Fruit fly (Drosophila melanogaster): ENCODE results near the gene Obp69a.
A peak's percentile ranks its signal among the peaks of the same experiment; 100 is the strongest.

Obp69a gene

DNA sequence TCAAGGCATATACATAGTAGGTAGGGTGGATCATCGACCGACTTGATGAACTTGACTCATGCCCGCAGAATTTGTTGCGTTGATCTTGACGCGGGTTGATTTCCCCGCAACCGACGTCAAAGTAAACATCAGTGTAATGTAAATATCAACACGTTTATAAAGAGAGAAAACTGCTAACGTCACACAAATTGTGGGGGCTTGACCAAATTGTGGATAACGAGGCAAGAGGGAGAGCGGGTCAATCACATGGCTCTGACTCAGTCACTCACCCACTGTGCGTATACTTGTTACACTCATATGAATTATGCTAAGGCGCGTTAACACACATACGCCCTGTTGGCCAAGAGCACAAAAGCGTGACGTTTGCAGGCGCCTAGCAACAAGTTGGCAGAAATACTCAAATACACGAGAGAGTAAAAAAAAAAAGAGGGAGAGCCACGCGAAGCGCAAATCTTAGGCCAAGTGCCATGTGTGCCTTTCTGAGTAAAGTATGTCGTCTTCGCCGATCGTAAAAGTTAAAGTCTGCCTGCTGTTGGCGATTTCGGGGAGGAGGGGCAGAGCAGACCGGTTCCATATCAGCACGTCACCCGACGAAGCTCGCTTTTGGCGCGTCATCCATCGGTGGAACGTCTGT, 11.1 kb downstream of the Obp69a start (continued):
- TF ChIP-seq CG3847 (GFP tag; IDR thresholded peaks at IDR 0.05) = peak; percentile 73
- peak; percentile 81 for TF ChIP-seq crc (GFP tag; optimal IDR thresholded peaks at IDR 0.05)
- TF ChIP-seq ap (GFP tag; IDR thresholded peaks at IDR 0.05) = peak; percentile 84
- TF ChIP-seq ac (GFP tag; optimal IDR thresholded peaks at IDR 0.05) = no peak
- peak; percentile 89 for TF ChIP-seq fd64A (GFP tag; optimal IDR thresholded peaks at IDR 0.05)
- TF ChIP-seq BtbVII (GFP tag; optimal IDR thresholded peaks at IDR 0.05) = peak; percentile 96
- no peak for TF ChIP-seq fd96Cb (tag; optimal IDR thresholded peaks at IDR 0.05)
- TF ChIP-seq CG17385 (GFP tag; optimal IDR thresholded peaks at IDR 0.05) = peak; percentile 87
- TF ChIP-seq vnd (GFP tag; IDR thresholded peaks at IDR 0.05; ENCODE audit: partially characterized antibody) = no peak
- TF ChIP-seq chn (GFP tag; optimal IDR thresholded peaks at IDR 0.05) = peak; percentile 56
- no peak for TF ChIP-seq CG14860 (GFP tag; IDR thresholded peaks at IDR 0.05; ENCODE audit: partially characterized antibody)
- TF ChIP-seq CG4854 (GFP tag; optimal IDR thresholded peaks at IDR 0.05) = peak; percentile 93

- no peak for TF ChIP-seq Hand (GFP tag; optimal IDR thresholded peaks at IDR 0.05)
- TF ChIP-seq CG8359 (GFP tag; optimal IDR thresholded peaks at IDR 0.05; ENCODE audit: borderline replicate concordance) = no peak
- TF ChIP-seq Mrtf (GFP tag; IDR thresholded peaks at IDR 0.05) = no peak
- no peak for TF ChIP-seq sd (tag; optimal IDR thresholded peaks at IDR 0.05)
- TF ChIP-seq CG10209 (GFP tag; optimal IDR thresholded peaks at IDR 0.05) = no peak
- TF ChIP-seq CG8281 (tag; optimal IDR thresholded peaks at IDR 0.05) = no peak
- no peak for TF ChIP-seq CG12744 (GFP tag; optimal IDR thresholded peaks at IDR 0.05)
Measured at dm6 chr3L:12407779-12408178, 11.8 kb downstream of the Obp69a start.

- TF ChIP-seq Ets97D (GFP tag; optimal IDR thresholded peaks at IDR 0.05) (no peak), cato (GFP tag; optimal IDR thresholded peaks at IDR 0.05; ENCODE audit: borderline replicate concordance) (no peak), CG14014 (GFP tag; IDR thresholded peaks at IDR 0.05) (peak; percentile 48), CG7786 (GFP tag; optimal IDR thresholded peaks at IDR 0.05) (peak; percentile 26), prd (optimal IDR thresholded peaks at IDR 0.05) (no peak), prd (GFP tag; IDR thresholded peaks at IDR 0.05) (peak; percentile 26; the same call in 2 of the 3 replicates), CG10979 (tag; optimal IDR thresholded peaks at IDR 0.05) (no peak), sens (GFP tag) (peak; percentile 79), chn (GFP tag; optimal IDR thresholded peaks at IDR 0.05) (no peak), sob (GFP tag; IDR thresholded peaks at IDR 0.05) (0 out of 2 replicates have a peak, but pooled peaks have one; percentile 7), dmrt99B (tag; optimal IDR thresholded peaks at IDR 0.05) (no peak), slp2 (GFP tag; optimal IDR thresholded peaks at IDR 0.05) (no peak), NfI (GFP tag; optimal IDR thresholded peaks at IDR 0.05) (no peak), Opbp (GFP tag; IDR thresholded peaks at IDR 0.05; ENCODE audit: partially characterized antibody) (peak; percentile 32; the same call in 1 of the 3 replicates), CG42726 (GFP tag; IDR thresholded peaks at IDR 0.05; ENCODE audit: partially characterized antibody) (peak; percentile 61; the same call in 1 of the 2 replicates), zfh1 (GFP tag; IDR thresholded peaks at IDR 0.05) (0 out of 3 replicates have a peak, but pooled peaks have one; percentile 28), ttk (GFP tag; IDR thresholded peaks at IDR 0.05) (peak; percentile 95), CG17385 (GFP tag; optimal IDR thresholded peaks at IDR 0.05) (peak; percentile 30), lab (GFP tag; optimal IDR thresholded peaks at IDR 0.05) (peak; percentile 77), Hmr (GFP tag; optimal IDR thresholded peaks at IDR 0.05) (peak; percentile 66), Myb (GFP tag; optimal IDR thresholded peaks at IDR 0.05) (no peak), wek (GFP tag; optimal IDR thresholded peaks at IDR 0.05) (no peak), CG2889 (GFP tag; IDR thresholded peaks at IDR 0.05) (no peak), Ada2b (GFP tag; IDR thresholded peaks at IDR 0.05) (no peak), CG8478 (optimal IDR thresholded peaks at IDR 0.05) (no peak), CG9797 (GFP tag; optimal IDR thresholded peaks at IDR 0.05) (no peak), CG15269 (tag; optimal IDR thresholded peaks at IDR 0.05) (peak; percentile 44), CoRest (tag; optimal IDR thresholded peaks at IDR 0.05) (no peak)
Measured at dm6 chr3L:12408513-12409320, 12.7 kb downstream of the Obp69a start.
